Worm (Caenorhabditis elegans): ENCODE results near the gene R05A10.6.

DNA sequence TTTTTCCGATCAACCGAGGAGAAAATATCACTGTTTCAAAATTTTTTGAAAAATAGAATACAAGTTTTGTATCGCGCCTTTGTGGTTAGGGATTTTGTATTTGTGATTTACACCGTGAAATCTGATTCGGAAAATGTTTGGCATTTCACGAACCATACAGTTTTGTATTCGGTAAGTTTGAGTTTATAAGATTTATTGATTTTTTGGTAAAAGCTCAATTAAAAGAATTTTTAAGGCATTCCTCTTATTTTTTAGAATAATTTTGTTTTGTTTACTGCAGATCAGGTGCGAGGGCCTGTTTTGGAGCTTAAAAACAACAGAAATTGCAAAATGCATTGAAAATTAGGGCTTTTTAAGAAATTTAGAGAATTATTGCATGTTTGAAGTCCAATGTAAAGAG, 32.2 kb upstream of the R05A10.6 start:
- TF ChIP-seq ama-1 (optimal IDR thresholded peaks at IDR 0.05) (no peak), hmbx-1 (tag; optimal IDR thresholded peaks at IDR 0.05) (no peak), hmg-4 (GFP tag; optimal IDR thresholded peaks at IDR 0.05) (no peak), pes-1 (GFP tag; IDR thresholded peaks at IDR 0.05) (no peak), tra-4 (tag; optimal IDR thresholded peaks at IDR 0.05) (no peak)

Measured in whole organism, early embryonic.